Fruit fly (Drosophila melanogaster) whole organism, embryonic: ENCODE results near the gene cu.
A peak's percentile ranks its signal among the peaks of the same experiment; 100 is the strongest.

Source experiments
- Ada2b ChIP-seq: fragments of 200-800 bp; sonication (Bioruptor generic); IDR thresholded peaks from 2 replicates; pipeline ENCODE4 v1.3.6; 2022; ENCODE audit warnings: missing biosample characterization, missing genetic modification characterization
- BEAF-32 ChIP-seq: fragments of 200-800 bp; sonication (Bioruptor generic); optimal IDR thresholded peaks from 3 replicates; lab custom pipeline; 2017; ENCODE audit warnings: missing biosample characterization, missing genetic modification characterization, mild to moderate bottlenecking, moderate library complexity, missing genetic modification reagents
- CG10267 ChIP-seq: fragments of 200-800 bp; sonication (Bioruptor generic); optimal IDR thresholded peaks from 2 replicates; lab custom pipeline; 2018; ENCODE audit warnings: missing biosample characterization, mild to moderate bottlenecking, missing genetic modification characterization, moderate library complexity
- CG10274 ChIP-seq: fragments of 200-800 bp; sonication (Bioruptor generic); optimal IDR thresholded peaks from 3 replicates; lab custom pipeline; 2017; ENCODE audit warnings: missing biosample characterization, mild to moderate bottlenecking, missing genetic modification characterization
- CG12299 ChIP-seq: fragments of 200-800 bp; sonication (Bioruptor generic); optimal IDR thresholded peaks from 2 replicates; lab custom pipeline; 2018; ENCODE audit warnings: missing biosample characterization, mild to moderate bottlenecking, missing genetic modification characterization
- CG12659 ChIP-seq: fragments of 200-800 bp; sonication (Bioruptor generic); optimal IDR thresholded peaks from 3 replicates; lab custom pipeline; 2017; ENCODE audit warnings: mild to moderate bottlenecking, missing biosample characterization, missing genetic modification reagents, missing genetic modification characterization
- CG13296 ChIP-seq: fragments of 200-800 bp; sonication (Bioruptor generic); optimal IDR thresholded peaks from 3 replicates; lab custom pipeline; 2018; ENCODE audit warnings: missing biosample characterization, mild to moderate bottlenecking, missing genetic modification characterization
- CG14710 ChIP-seq: fragments of 200-800 bp; sonication (Bioruptor generic); optimal IDR thresholded peaks from 3 replicates; lab custom pipeline; 2019; ENCODE audit warnings: missing biosample characterization, mild to moderate bottlenecking, missing genetic modification characterization, moderate library complexity
- CG2129 ChIP-seq: fragments of 200-800 bp; sonication (Bioruptor generic); IDR thresholded peaks from 2 replicates; pipeline ENCODE4 v1.3.6; 2022; ENCODE audit warnings: missing biosample characterization, missing genetic modification characterization; ENCODE audit not compliant: partially characterized antibody
- CG3163 ChIP-seq: fragments of 200-800 bp; sonication (Bioruptor generic); optimal IDR thresholded peaks from 3 replicates; lab custom pipeline; 2016; ENCODE audit warnings: missing biosample characterization, missing genetic modification characterization
- CG4424 ChIP-seq: fragments of 200-800 bp; sonication (Bioruptor generic); optimal IDR thresholded peaks from 3 replicates; lab custom pipeline; 2016; ENCODE audit warnings: missing biosample characterization, missing genetic modification characterization
- CG6854 ChIP-seq: fragments of 200-800 bp; sonication (Bioruptor generic); optimal IDR thresholded peaks from 3 replicates; lab custom pipeline; 2017; ENCODE audit warnings: missing biosample characterization, mild to moderate bottlenecking, missing genetic modification characterization
- CG8089 ChIP-seq: fragments of 200-800 bp; sonication (Bioruptor generic); optimal IDR thresholded peaks from 3 replicates; lab custom pipeline; 2016; ENCODE audit warnings: missing biosample characterization, missing genetic modification characterization
- CTCF ChIP-seq: fragments of 200-800 bp; sonication (Bioruptor generic); optimal IDR thresholded peaks from 2 replicates; lab custom pipeline; 2017; ENCODE audit warnings: missing biosample characterization, mild to moderate bottlenecking, missing genetic modification characterization, moderate library complexity
- Camta ChIP-seq: fragments of 200-800 bp; sonication (Bioruptor generic); optimal IDR thresholded peaks from 2 replicates; lab custom pipeline; 2016; ENCODE audit warnings: missing biosample characterization, missing genetic modification characterization
- Chrac-16 ChIP-seq: fragments of 200-800 bp; sonication (Bioruptor generic); optimal IDR thresholded peaks from 3 replicates; lab custom pipeline; 2016; ENCODE audit warnings: missing biosample characterization, missing genetic modification characterization
- CrebB ChIP-seq: fragments of 200-800 bp; sonication (Bioruptor generic); optimal IDR thresholded peaks from 3 replicates; lab custom pipeline; 2018; ENCODE audit warnings: missing biosample characterization, mild to moderate bottlenecking, missing genetic modification characterization
- HLH54F ChIP-seq: fragments of 200-800 bp; sonication (Bioruptor generic); optimal IDR thresholded peaks from 3 replicates; lab custom pipeline; 2016; ENCODE audit warnings: missing biosample characterization, missing genetic modification characterization
- HLHmδ ChIP-seq: fragments of 200-800 bp; sonication (Bioruptor generic); optimal IDR thresholded peaks from 2 replicates; lab custom pipeline; 2018; ENCODE audit warnings: missing biosample characterization, mild to moderate bottlenecking, missing genetic modification characterization, moderate library complexity
- Hmx ChIP-seq: fragments of 200-800 bp; sonication (Bioruptor generic); optimal IDR thresholded peaks from 2 replicates; lab custom pipeline; 2016; ENCODE audit warnings: missing biosample characterization, missing genetic modification characterization
- Mad ChIP-seq: fragments of 200-800 bp; sonication (Bioruptor generic); optimal IDR thresholded peaks from 2 replicates; lab custom pipeline; 2016; ENCODE audit warnings: missing biosample characterization, missing genetic modification characterization
- NK7.1 ChIP-seq: fragments of 200-800 bp; sonication (Bioruptor generic); optimal IDR thresholded peaks from 3 replicates; lab custom pipeline; 2016; ENCODE audit warnings: missing biosample characterization, missing genetic modification characterization
- Pdp1 ChIP-seq, 2 experiments: fragments of 200-800 bp; sonication (Bioruptor generic); optimal IDR thresholded peaks; 3 replicates each; lab custom pipeline; 2016; ENCODE audit warnings: missing biosample characterization in 2 of 2, missing genetic modification characterization in 2 of 2, mild to moderate bottlenecking in 1 of 2, moderate library complexity in 1 of 2
- ap ChIP-seq: fragments of 200-800 bp; sonication (Bioruptor generic); IDR thresholded peaks from 2 replicates; pipeline ENCODE4 v1.3.6; 2022; ENCODE audit warnings: missing biosample characterization, missing genetic modification characterization
- chn ChIP-seq: fragments of 200-800 bp; sonication (Bioruptor generic); optimal IDR thresholded peaks from 2 replicates; lab custom pipeline; 2016; ENCODE audit warnings: missing biosample characterization, missing genetic modification characterization
- crol ChIP-seq: fragments of 200-800 bp; sonication (Bioruptor generic); IDR thresholded peaks from 2 replicates; pipeline ENCODE4 v1.3.6; 2022; ENCODE audit warnings: missing biosample characterization, missing genetic modification characterization
- emc ChIP-seq: fragments of 200-800 bp; sonication (Bioruptor generic); optimal IDR thresholded peaks from 2 replicates; lab custom pipeline; 2016; ENCODE audit warnings: missing biosample characterization, missing genetic modification characterization
- esg ChIP-seq: fragments of 200-800 bp; sonication (Bioruptor generic); conservative IDR thresholded peaks from 2 replicates; pipeline ENCODE4 v1.3.6; 2022; ENCODE audit warnings: missing biosample characterization, missing genetic modification characterization
- exex ChIP-seq: fragments of 200-800 bp; sonication (Bioruptor generic); optimal IDR thresholded peaks from 4 replicates; lab custom pipeline; 2018; ENCODE audit warnings: missing biosample characterization, mild to moderate bottlenecking, missing genetic modification characterization, moderate library complexity
- gem ChIP-seq: fragments of 200-800 bp; sonication (Bioruptor generic); optimal IDR thresholded peaks from 2 replicates; lab custom pipeline; 2019; ENCODE audit warnings: missing biosample characterization, mild to moderate bottlenecking, missing genetic modification characterization, moderate library complexity
- gro ChIP-seq: fragments of 200-800 bp; sonication (Bioruptor generic); optimal IDR thresholded peaks from 2 replicates; lab custom pipeline; 2016; ENCODE audit warnings: missing biosample characterization, missing genetic modification characterization
- h ChIP-seq: fragments of >200 bp; optimal IDR thresholded peaks from 2 replicates; lab custom pipeline; 2017
- hkb ChIP-seq, 2 experiments: fragments of 200-800 bp in 1 of 2; fragments of >200 bp in 1 of 2; sonication (Bioruptor generic) in 1 of 2; IDR thresholded peaks in 1 of 2; optimal IDR thresholded peaks in 1 of 2; 2 replicates each; pipeline versions ENCODE4 v1.3.6 to Lab custom; 2017 to 2022; ENCODE audit warnings: missing biosample characterization in 1 of 2, missing genetic modification characterization in 1 of 2
- hth ChIP-seq: fragments of >200 bp; optimal IDR thresholded peaks from 2 replicates; lab custom pipeline; 2017; ENCODE audit warnings: inconsistent platforms
- jigr1 ChIP-seq: fragments of 200-800 bp; sonication (Bioruptor generic); IDR thresholded peaks from 3 replicates; pipeline ENCODE4 v1.3.6; 2022; ENCODE audit warnings: missing biosample characterization, missing genetic modification characterization
- knrl ChIP-seq: fragments of 200-800 bp; sonication (Bioruptor generic); IDR thresholded peaks from 3 replicates; pipeline ENCODE4 v1.3.6; 2022; ENCODE audit warnings: missing biosample characterization, missing genetic modification characterization; ENCODE audit not compliant: partially characterized antibody
- lola ChIP-seq, 3 experiments: fragments of >200 bp in 2 of 3; fragments of 200-800 bp in 1 of 3; sonication (Bioruptor generic) in 1 of 3; optimal IDR thresholded peaks; 2 replicates each; lab custom pipeline; 2017 to 2019; ENCODE audit warnings: missing biosample characterization in 3 of 3, missing genetic modification characterization in 3 of 3, mild to moderate bottlenecking in 1 of 3, moderate library complexity in 1 of 3
- lov ChIP-seq, 2 experiments: fragments of 200-800 bp in 1 of 2; fragments of >200 bp in 1 of 2; sonication (Bioruptor generic) in 1 of 2; IDR thresholded peaks in 1 of 2; optimal IDR thresholded peaks in 1 of 2; 2 replicates in 1 of 2; 3 replicates in 1 of 2; pipeline versions ENCODE4 v1.3.6 to Lab custom; 2017 to 2022; ENCODE audit warnings: missing biosample characterization in 1 of 2, missing genetic modification characterization in 1 of 2
- nerfin-1 ChIP-seq: fragments of 200-800 bp; sonication (Bioruptor generic); optimal IDR thresholded peaks from 3 replicates; lab custom pipeline; 2019; ENCODE audit warnings: missing biosample characterization, mild to moderate bottlenecking, missing genetic modification characterization, moderate library complexity
- nmo ChIP-seq: fragments of 200-800 bp; sonication (Bioruptor generic); optimal IDR thresholded peaks from 2 replicates; lab custom pipeline; 2018; ENCODE audit warnings: missing biosample characterization, mild to moderate bottlenecking, missing genetic modification characterization, moderate library complexity
- nom ChIP-seq: fragments of 200-800 bp; sonication (Bioruptor generic); optimal IDR thresholded peaks from 2 replicates; lab custom pipeline; 2017; ENCODE audit warnings: missing biosample characterization, missing genetic modification characterization, mild to moderate bottlenecking, moderate library complexity, missing genetic modification reagents
- pan ChIP-seq, 4 experiments: fragments of >200 bp in 3 of 4; fragments of 200-800 bp in 1 of 4; sonication (Bioruptor generic) in 1 of 4; optimal IDR thresholded peaks in 3 of 4; IDR thresholded peaks in 1 of 4; 2 replicates each; pipeline versions ENCODE4 v1.3.6 to Lab custom; 2017 to 2022; ENCODE audit warnings: missing biosample characterization in 2 of 4, missing genetic modification characterization in 2 of 4, mixed read lengths in 1 of 4
- pzg ChIP-seq: fragments of 200-800 bp; sonication (Bioruptor generic); optimal IDR thresholded peaks from 3 replicates; lab custom pipeline; 2018; ENCODE audit warnings: missing biosample characterization, mild to moderate bottlenecking, missing genetic modification characterization, moderate library complexity
- sens ChIP-seq: fragments of 200-800 bp; sonication (Bioruptor generic); peaks from one replicate; lab custom pipeline; 2016; ENCODE audit warnings: missing biosample characterization, missing genetic modification characterization
- shn ChIP-seq: fragments of 200-800 bp; sonication (Bioruptor generic); optimal IDR thresholded peaks from 3 replicates; lab custom pipeline; 2016; ENCODE audit warnings: missing biosample characterization, missing genetic modification characterization
- trem ChIP-seq: fragments of 200-800 bp; optimal IDR thresholded peaks from 3 replicates; lab custom pipeline; 2019; ENCODE audit warnings: missing biosample characterization, mild to moderate bottlenecking, missing genetic modification characterization, moderate library complexity
- vvl ChIP-seq: fragments of 200-800 bp; sonication (Bioruptor generic); IDR thresholded peaks from 2 replicates; pipeline ENCODE4 v1.3.6; 2022; ENCODE audit warnings: missing biosample characterization, missing genetic modification characterization
- zfh2 ChIP-seq: fragments of 200-800 bp; sonication (Bioruptor generic); optimal IDR thresholded peaks from 2 replicates; lab custom pipeline; 2016; ENCODE audit warnings: missing biosample characterization, missing genetic modification characterization

cu gene

DNA sequence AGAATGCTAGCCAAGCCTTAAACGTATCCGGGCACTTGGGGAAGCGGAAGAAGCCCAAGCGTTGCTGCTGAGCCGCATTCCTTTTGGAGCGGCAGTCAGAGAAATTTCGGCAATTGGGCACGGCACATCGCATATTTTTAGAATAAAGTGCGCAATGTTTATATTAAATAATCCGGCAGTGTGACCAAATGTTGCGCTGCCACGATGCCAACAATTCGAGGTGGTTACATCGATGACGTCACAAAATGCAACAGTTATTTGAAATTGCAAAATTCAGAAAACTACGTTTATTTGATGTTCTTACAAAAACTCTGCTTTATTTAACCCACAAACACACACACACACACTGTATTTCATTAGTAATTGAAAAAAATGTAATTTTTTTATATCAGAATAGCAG is 22.5 kb downstream of the cu start, which contains the start of gene CG6689 (continued):
- peak; percentile 10 for TF ChIP-seq zfh2 (GFP tag; lab: Kevin White, UChicago)
- peak; percentile 8 for TF ChIP-seq CrebB (tag; lab: Kevin White, UChicago)
- 0 out of 3 replicates have a peak, but pooled peaks have one; percentile 7 for TF ChIP-seq knrl (GFP tag; lab: Robert Waterston, UW)
- no peak for TF ChIP-seq CG12299 (tag; lab: Kevin White, UChicago)
- peak; percentile 15 for TF ChIP-seq CG13296 (GFP tag; lab: Kevin White, UChicago)
- TF ChIP-seq CTCF, result peak; percentile 12
- peak; percentile 1 for TF ChIP-seq Hmx (GFP tag; lab: Kevin White, UChicago)
- TF ChIP-seq hkb (optimal IDR thresholded peaks at IDR 0.05; lab: Kevin White, UChicago), result no peak
- no peak for TF ChIP-seq hkb (GFP tag; IDR thresholded peaks at IDR 0.05; lab: Robert Waterston, UW)
- TF ChIP-seq chn (GFP tag; lab: Kevin White, UChicago), result no peak
- TF ChIP-seq BEAF-32 (GFP tag; lab: Kevin White, UChicago), result peak; percentile 31
- peak; percentile 83 for TF ChIP-seq sens (GFP tag; lab: Kevin White, UChicago)
- peak in 1 of 2 experiments; percentile 98 for TF ChIP-seq Pdp1 (GFP tag; optimal IDR thresholded peaks at IDR 0.05; lab: Kevin White, UChicago)
- no peak for TF ChIP-seq CG8089 (GFP tag; lab: Kevin White, UChicago)
- TF ChIP-seq esg, result no peak
- peak; percentile 56 for TF ChIP-seq trem (tag; lab: Kevin White, UChicago)
- no peak for TF ChIP-seq lov (optimal IDR thresholded peaks at IDR 0.05; lab: Kevin White, UChicago)
- peak; percentile 54; the same call in 1 of the 3 replicates for TF ChIP-seq lov (GFP tag; IDR thresholded peaks at IDR 0.05; lab: Robert Waterston, UW)
- TF ChIP-seq Mad (GFP tag; lab: Kevin White, UChicago), result no peak
- no peak for TF ChIP-seq nerfin-1 (tag; lab: Kevin White, UChicago)
- peak; percentile 19 for TF ChIP-seq nmo
- TF ChIP-seq CG4424 (GFP tag; lab: Kevin White, UChicago), result no peak
- TF ChIP-seq HLHmδ, result no peak
- no peak for TF ChIP-seq CG10274 (GFP tag; lab: Kevin White, UChicago)
- no peak for TF ChIP-seq Ada2b (GFP tag; lab: Robert Waterston, UW)
- no peak for TF ChIP-seq hth (lab: Kevin White, UChicago)
- TF ChIP-seq gem (tag; lab: Kevin White, UChicago), result peak; percentile 16
- peak; percentile 3 for TF ChIP-seq nom
- TF ChIP-seq CG12659 (GFP tag; lab: Kevin White, UChicago), result peak; percentile 55
- TF ChIP-seq pzg (GFP tag; lab: Kevin White, UChicago), result peak; percentile 76
- no peak for TF ChIP-seq shn
- no peak for TF ChIP-seq Camta
- TF ChIP-seq CG2129 (GFP tag; lab: Robert Waterston, UW), result no peak
- TF ChIP-seq pan (optimal IDR thresholded peaks at IDR 0.05; lab: Kevin White, UChicago), result no peak
- TF ChIP-seq pan (GFP tag; optimal IDR thresholded peaks at IDR 0.05 in 1 of 2, IDR thresholded peaks at IDR 0.05 in 1 of 2), result no peak
- TF ChIP-seq h (lab: Kevin White, UChicago), result no peak
- TF ChIP-seq lola (GFP tag; optimal IDR thresholded peaks at IDR 0.05; lab: Kevin White, UChicago), result no peak
- TF ChIP-seq gro (GFP tag; lab: Kevin White, UChicago), result peak; percentile 47

DNA sequence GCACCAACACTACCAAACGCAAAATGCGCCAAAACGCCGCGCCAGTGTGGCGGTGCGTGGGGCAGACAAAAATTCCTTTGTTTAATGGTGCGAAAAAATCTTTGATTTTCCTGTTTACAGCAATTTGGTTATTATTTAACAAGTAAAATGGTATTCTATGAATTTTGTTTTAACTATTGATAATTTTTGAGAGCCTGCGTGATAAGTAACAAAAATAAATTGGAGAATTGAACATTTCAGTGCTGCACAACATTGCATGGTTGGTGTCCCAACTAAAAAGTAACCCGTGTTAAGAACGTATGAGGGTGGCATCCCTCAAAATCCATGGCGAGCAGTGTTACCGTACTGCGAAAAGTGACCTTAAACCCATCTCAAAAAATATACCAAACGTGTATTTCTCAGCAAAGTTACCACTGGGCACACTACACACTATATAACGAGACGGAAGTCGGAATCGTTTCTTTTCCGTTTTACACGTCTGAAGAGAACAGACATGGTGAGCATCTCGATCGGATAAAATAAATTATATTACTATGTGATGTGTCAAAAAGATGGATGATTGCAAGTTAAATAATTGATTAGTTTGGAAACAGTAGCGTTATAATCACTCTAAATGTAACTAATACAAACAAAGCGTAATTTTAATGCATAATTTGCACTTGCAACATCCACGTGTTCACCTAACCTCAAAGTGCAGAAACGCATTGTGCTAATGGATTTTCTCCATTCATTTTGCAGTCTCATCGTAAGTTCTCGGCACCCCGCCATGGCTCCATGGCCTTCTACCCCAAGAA is 24.2 kb downstream of the cu start, which contains the start of the genes CG6693 and RpL3:
CG6693 (minus strand) TSS at position 203 of the 794 bp plus-strand sequence.
RpL3 (plus strand) TSS at position 458 of the 794 bp plus-strand sequence.
- TF ChIP-seq CG3163 (GFP tag; lab: Kevin White, UChicago) (peak; percentile 56), HLHmδ (peak; percentile 95), hkb (optimal IDR thresholded peaks at IDR 0.05; lab: Kevin White, UChicago) (peak; percentile 93), hkb (GFP tag; IDR thresholded peaks at IDR 0.05; lab: Robert Waterston, UW) (peak; percentile 67), HLH54F (peak; percentile 53), ap (GFP tag; lab: Robert Waterston, UW) (peak; percentile 43; the same call in 1 of the 2 replicates), CG6854 (GFP tag; lab: Kevin White, UChicago) (peak; percentile 88), crol (GFP tag; lab: Robert Waterston, UW) (no peak; the same call in 1 of the 2 replicates), Chrac-16 (GFP tag; lab: Kevin White, UChicago) (no peak), vvl (GFP tag; lab: Robert Waterston, UW) (peak; percentile 84), NK7.1 (GFP tag; lab: Kevin White, UChicago) (peak; percentile 67), jigr1 (GFP tag; lab: Robert Waterston, UW) (no peak), CG10267 (tag; lab: Kevin White, UChicago) (peak; percentile 96), exex (tag; lab: Kevin White, UChicago) (peak; percentile 75), CG14710 (peak; percentile 91), emc (GFP tag; lab: Kevin White, UChicago) (peak; percentile 53)
